Fruit fly (Drosophila melanogaster): ENCODE results near the gene CG33340.
A peak's percentile ranks its signal among the peaks of the same experiment; 100 is the strongest.

CG33340 gene

dm6 chr3R:24320342-24320711, 42.6 kb upstream of the CG33340 start (continued):
- TF ChIP-seq rib (GFP tag; IDR thresholded peaks at IDR 0.05) (no peak), run (tag; optimal IDR thresholded peaks at IDR 0.05) (peak; percentile 11), Dref (GFP tag; IDR thresholded peaks at IDR 0.05) (peak; percentile 87), MBD-R2 (GFP tag; IDR thresholded peaks at IDR 0.05) (peak; percentile 49), zen (tag; optimal IDR thresholded peaks at IDR 0.05) (peak; percentile 2), hbn (GFP tag; IDR thresholded peaks at IDR 0.05; ENCODE audit: partially characterized antibody) (peak; percentile 50; the same call in 1 of the 2 replicates), CG32767 (GFP tag; IDR thresholded peaks at IDR 0.05) (0 out of 2 replicates have a peak, but pooled peaks have one; percentile 24), trem (tag; optimal IDR thresholded peaks at IDR 0.05) (peak; percentile 14), CG7745 (tag; optimal IDR thresholded peaks at IDR 0.05) (peak; percentile 35), Xrp1 (GFP tag; IDR thresholded peaks at IDR 0.05) (0 out of 2 replicates have a peak, but pooled peaks have one; percentile 23), pzg (GFP tag; optimal IDR thresholded peaks at IDR 0.05) (peak; percentile 79), Dad (GFP tag; optimal IDR thresholded peaks at IDR 0.05) (no peak), otp (GFP tag; IDR thresholded peaks at IDR 0.05) (0 out of 3 replicates have a peak, but pooled peaks have one; percentile 30), bbx (GFP tag; IDR thresholded peaks at IDR 0.05; ENCODE audit: partially characterized antibody) (peak; percentile 84), CTCF (GFP tag; optimal IDR thresholded peaks at IDR 0.05) (no peak), CG2129 (GFP tag; IDR thresholded peaks at IDR 0.05; ENCODE audit: partially characterized antibody) (peak; percentile 43; the same call in 1 of the 2 replicates), CG10979 (tag; optimal IDR thresholded peaks at IDR 0.05) (peak; percentile 41), gfzf (GFP tag; optimal IDR thresholded peaks at IDR 0.05) (peak; percentile 13), CG14860 (GFP tag; IDR thresholded peaks at IDR 0.05; ENCODE audit: partially characterized antibody) (peak; percentile 11; the same call in 1 of the 3 replicates), cg (GFP tag; optimal IDR thresholded peaks at IDR 0.05) (peak; percentile 97), CG17829 (tag; optimal IDR thresholded peaks at IDR 0.05) (peak; percentile 28), CG34376 (GFP tag; optimal IDR thresholded peaks at IDR 0.05) (peak; percentile 10), CG3065 (GFP tag; optimal IDR thresholded peaks at IDR 0.05) (no peak), CG9727 (GFP tag; optimal IDR thresholded peaks at IDR 0.05) (no peak), slou (GFP tag; optimal IDR thresholded peaks at IDR 0.05) (no peak), sens (GFP tag) (peak; percentile 90), zen2 (GFP tag; IDR thresholded peaks at IDR 0.05; ENCODE audit: partially characterized antibody) (peak; percentile 57; the same call in 2 of the 3 replicates), vvl (GFP tag; IDR thresholded peaks at IDR 0.05) (peak; percentile 72), CG12391 (tag; optimal IDR thresholded peaks at IDR 0.05) (peak; percentile 79), dan (GFP tag; IDR thresholded peaks at IDR 0.05) (no peak), Elba2 (GFP tag; optimal IDR thresholded peaks at IDR 0.05) (no peak), amos (GFP tag; IDR thresholded peaks at IDR 0.05; ENCODE audit: partially characterized antibody) (peak; percentile 74), zf30C (GFP tag; optimal IDR thresholded peaks at IDR 0.05) (no peak), CG8924 (tag; optimal IDR thresholded peaks at IDR 0.05) (peak; percentile 88), Ets97D (GFP tag; optimal IDR thresholded peaks at IDR 0.05) (peak; percentile 37), CG32772 (GFP tag; IDR thresholded peaks at IDR 0.05) (no peak), Dll (GFP tag; IDR thresholded peaks at IDR 0.05; ENCODE audit: partially characterized antibody) (peak; percentile 66; the same call in 3 of the 4 replicates), CG12299 (tag; optimal IDR thresholded peaks at IDR 0.05) (peak; percentile 68), zfh1 (GFP tag; IDR thresholded peaks at IDR 0.05) (no peak), lilli (GFP tag; optimal IDR thresholded peaks at IDR 0.05) (no peak), ewg (GFP tag; optimal IDR thresholded peaks at IDR 0.05) (peak; percentile 99), Vsx1 (GFP tag; optimal IDR thresholded peaks at IDR 0.05) (peak; percentile 95)
